Worm (Caenorhabditis elegans): ENCODE measurements around the gene slc-36.5.

The slc-36.5 gene

DNA sequence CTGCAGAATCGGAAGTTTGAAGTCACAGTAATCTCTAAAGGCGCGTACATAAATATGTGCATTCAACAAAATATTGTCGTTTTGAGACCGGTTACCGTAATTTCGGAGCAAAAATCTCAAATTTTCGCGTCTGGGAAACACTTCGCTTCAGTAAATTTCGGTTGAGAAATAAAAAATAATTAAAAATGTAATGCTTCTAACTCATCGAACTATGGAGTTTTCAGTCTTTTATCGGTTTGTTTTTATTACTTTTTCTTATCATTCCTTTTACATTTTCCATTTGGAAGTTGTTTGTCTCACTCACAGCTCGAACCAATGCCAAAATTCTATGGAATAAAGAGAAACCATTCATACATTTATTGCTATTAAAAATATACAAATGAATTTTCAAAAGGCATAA lies 11.4 kb upstream of the slc-36.5 start (continued):
- TF ChIP-seq duxl-1 (tag; optimal IDR thresholded peaks at IDR 0.05; ENCODE audit: poor library complexity) (peak; percentile 34), pha-4 (GFP tag; IDR thresholded peaks at IDR 0.05) (no peak), pha-4 (tag; optimal IDR thresholded peaks at IDR 0.05) (no peak), F37D6.2 (tag; optimal IDR thresholded peaks at IDR 0.05) (no peak), nhr-11 (tag; optimal IDR thresholded peaks at IDR 0.05) (no peak), attf-4 (tag; optimal IDR thresholded peaks at IDR 0.05) (peak; percentile 9), sdz-12 (GFP tag; optimal IDR thresholded peaks at IDR 0.05) (no peak), ZK337.2 (GFP tag; IDR thresholded peaks at IDR 0.05) (no peak), jun-1 (tag; optimal IDR thresholded peaks at IDR 0.05) (no peak), nhr-41 (GFP tag; IDR thresholded peaks at IDR 0.05) (no peak), ceh-62 (tag; optimal IDR thresholded peaks at IDR 0.05) (no peak), nhr-102 (tag; optimal IDR thresholded peaks at IDR 0.05) (peak; percentile 67), skn-1 (tag; optimal IDR thresholded peaks at IDR 0.05) (no peak), hmg-1.1 (GFP tag; IDR thresholded peaks at IDR 0.05) (0 out of 2 replicates have a peak, but pooled peaks have one; percentile 32), lir-3 (tag; optimal IDR thresholded peaks at IDR 0.05) (no peak), set-16 (GFP tag; IDR thresholded peaks at IDR 0.05) (no peak), nhr-48 (tag; optimal IDR thresholded peaks at IDR 0.05) (peak; percentile 35), lin-38 (GFP tag; IDR thresholded peaks at IDR 0.05) (peak; percentile 44), madf-9 (GFP tag; conservative IDR thresholded peaks at IDR 0.05) (no peak), F26F4.8 (GFP tag; conservative IDR thresholded peaks at IDR 0.05) (no peak), mdt-29 (GFP tag; IDR thresholded peaks at IDR 0.05) (peak; percentile 77; the same call in 1 of the 2 replicates), spr-3 (GFP tag; optimal IDR thresholded peaks at IDR 0.05) (no peak), dpl-1 (GFP tag; optimal IDR thresholded peaks at IDR 0.05) (no peak), gei-8 (GFP tag; optimal IDR thresholded peaks at IDR 0.05) (no peak), spr-1 (tag; optimal IDR thresholded peaks at IDR 0.05) (peak; percentile 7), dmd-9 (GFP tag; IDR thresholded peaks at IDR 0.05) (0 out of 2 replicates have a peak, but pooled peaks have one; percentile 3), ctbp-1 (GFP tag; IDR thresholded peaks at IDR 0.05) (no peak), aly-2 (tag; optimal IDR thresholded peaks at IDR 0.05) (no peak), dmd-6 (GFP tag; IDR thresholded peaks at IDR 0.05) (peak; percentile 33; the same call in 1 of the 2 replicates)

DNA sequence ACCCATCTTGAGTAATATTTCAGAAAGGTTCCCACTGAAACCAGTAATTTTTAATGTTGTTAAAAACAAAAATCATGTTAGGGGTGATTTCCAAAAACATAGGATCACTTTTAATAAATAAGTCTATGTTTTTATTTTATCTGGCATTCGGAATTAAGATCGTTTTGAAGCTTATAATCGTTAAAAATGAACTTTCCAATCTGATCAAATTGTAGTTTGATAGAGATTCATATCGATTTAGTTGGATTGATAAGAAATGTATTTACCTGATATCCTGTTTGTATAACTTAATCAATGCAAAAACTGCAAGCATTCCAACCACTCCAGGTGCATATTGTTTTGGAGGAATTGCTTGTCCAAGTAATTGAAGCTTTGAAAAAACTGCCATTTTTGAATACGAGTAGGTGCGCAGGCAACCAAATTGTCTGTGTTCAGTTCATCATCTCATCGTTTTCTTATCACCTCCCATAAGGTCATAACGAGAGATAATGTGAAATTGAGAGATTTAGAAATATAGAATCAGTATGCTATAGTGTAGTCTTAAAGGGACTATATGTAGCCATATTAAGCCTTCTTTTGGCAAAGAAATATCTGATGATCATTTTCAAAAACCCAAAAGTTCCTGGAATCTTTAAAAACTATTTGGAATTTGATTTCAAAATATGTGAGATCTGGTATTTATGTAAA lies 10.6 kb upstream of the slc-36.5 start, which contains the start of gene pmp-2:
Gene pmp-2 (minus strand): TSS at position 487 of the 687 bp plus-strand sequence.
- TF ChIP-seq mxl-3 (GFP tag; optimal IDR thresholded peaks at IDR 0.05) (no peak), Y5F2A.4 (GFP tag; optimal IDR thresholded peaks at IDR 0.05) (no peak), hlh-11 (tag; optimal IDR thresholded peaks at IDR 0.05) (peak; percentile 1), daf-8 (GFP tag; IDR thresholded peaks at IDR 0.05) (no peak), spr-3 (GFP tag; optimal IDR thresholded peaks at IDR 0.05) (no peak), daf-16 (GFP tag; optimal IDR thresholded peaks at IDR 0.05) (no peak), daf-16 (tag; optimal IDR thresholded peaks at IDR 0.05) (peak; percentile 23), nhr-28 (tag; optimal IDR thresholded peaks at IDR 0.05) (peak; percentile 75), D1046.2 (GFP tag; IDR thresholded peaks at IDR 0.05) (no peak), dmd-6 (GFP tag; IDR thresholded peaks at IDR 0.05) (0 out of 2 replicates have a peak, but pooled peaks have one; percentile 14), pqm-1 (tag; optimal IDR thresholded peaks at IDR 0.05) (peak; percentile 29), nhr-237 (tag; optimal IDR thresholded peaks at IDR 0.05) (no peak), dmd-9 (GFP tag; IDR thresholded peaks at IDR 0.05) (no peak), ceh-20 (GFP tag; IDR thresholded peaks at IDR 0.05) (no peak), nhr-41 (GFP tag; IDR thresholded peaks at IDR 0.05) (0 out of 2 replicates have a peak, but pooled peaks have one; percentile 21)
